Worm (Caenorhabditis elegans) whole organism, young adult: Measurements from ENCODE around the gene nhr-158.

ENCODE experiments used
- Y53G8AR.9 ChIP-seq: fragments of 200-800 bp; sonication (Bioruptor generic); conservative IDR thresholded peaks from 2 replicates; pipeline ENCODE4 v1.3.6; 2022; ENCODE audit warnings: missing genetic modification reagents, missing genetic modification characterization, missing compliant biosample characterization
- bed-1 ChIP-seq: fragments of 200-800 bp; sonication (Bioruptor generic); IDR thresholded peaks from 2 replicates; pipeline ENCODE4 v1.3.6; 2022; ENCODE audit warnings: missing genetic modification reagents, missing genetic modification characterization, missing compliant biosample characterization
- egl-18 ChIP-seq: fragments of 200-800 bp; sonication (Bioruptor generic); IDR thresholded peaks from 2 replicates; pipeline ENCODE4 v1.3.6; 2022; ENCODE audit warnings: missing genetic modification reagents, missing genetic modification characterization, missing compliant biosample characterization
- lin-35 ChIP-seq, 3 experiments: fragments of 150-350 bp in 2 of 3; sonication (generic microtip) in 1 of 3; optimal IDR thresholded peaks; 2 replicates each; lab custom pipeline; 2014 to 2018; ENCODE audit warnings: missing biosample characterization in 3 of 3, missing genetic modification characterization in 3 of 3, missing genetic modification reagents in 3 of 3
- lir-1 ChIP-seq: fragments of 200-800 bp; sonication (Bioruptor generic); conservative IDR thresholded peaks from 2 replicates; pipeline ENCODE4 v1.3.6; 2022; ENCODE audit warnings: missing genetic modification reagents, missing genetic modification characterization, missing compliant biosample characterization
- mxl-1 ChIP-seq: sonication (generic microtip); optimal IDR thresholded peaks from 2 replicates; lab custom pipeline; 2016; ENCODE audit warnings: missing genetic modification characterization, missing compliant biosample characterization
- nfyb-1 ChIP-seq: fragments of 200-800 bp; sonication (Bioruptor generic); IDR thresholded peaks from 2 replicates; pipeline ENCODE4 v1.3.6; 2022; ENCODE audit warnings: missing genetic modification reagents, missing genetic modification characterization, missing compliant biosample characterization
- pha-4 ChIP-seq: fragments of 150-350 bp; sonication (generic microtip); optimal IDR thresholded peaks from 2 replicates; lab custom pipeline; 2014; ENCODE audit warnings: missing biosample characterization, missing genetic modification reagents, missing genetic modification characterization
- ztf-18 ChIP-seq: sonication (generic microtip); optimal IDR thresholded peaks from 2 replicates; lab custom pipeline; 2016; ENCODE audit warnings: missing genotype, mild to moderate bottlenecking, missing genetic modification characterization, missing compliant biosample characterization

DNA sequence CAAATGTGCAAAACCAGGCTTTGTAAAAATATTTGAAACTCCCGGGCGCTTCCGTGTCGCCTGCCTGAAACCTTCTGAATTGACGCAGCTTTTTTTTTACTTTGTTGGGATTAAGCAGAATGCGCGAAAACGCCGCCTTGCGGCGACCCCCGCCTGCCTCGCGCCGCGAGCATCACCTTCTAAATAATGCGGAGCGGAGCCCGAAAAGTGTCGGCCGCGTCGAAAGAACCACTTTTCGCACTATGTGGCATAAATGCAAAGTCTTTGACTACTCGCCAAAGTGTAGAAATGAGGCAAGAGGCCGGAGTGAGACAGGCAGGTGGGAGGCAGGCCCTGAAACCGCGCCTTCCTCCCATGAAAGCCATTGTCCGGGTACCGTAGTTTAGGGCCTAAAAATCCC is 39.2 kb upstream of the nhr-158 start:
- TF ChIP-seq Y53G8AR.9 (GFP tag; lab: Robert Waterston, UW) (no peak), pha-4 (tag; lab: Kevin White, UChicago) (no peak), mxl-1 (tag; lab: Kevin White, UChicago) (no peak), egl-18 (GFP tag; lab: Robert Waterston, UW) (no peak), lir-1 (no peak), ztf-18 (tag; lab: Kevin White, UChicago) (no peak), nfyb-1 (GFP tag; lab: Robert Waterston, UW) (no peak), bed-1 (GFP tag; lab: Robert Waterston, UW) (no peak), lin-35 (GFP tag; optimal IDR thresholded peaks at IDR 0.05; lab: Kevin White, UChicago) (no peak)
